Worm (Caenorhabditis elegans) whole organism, young adult: ENCODE results near the gene T15B12.1.

Experiments
- B0035.1 ChIP-seq: sonication (generic microtip); optimal IDR thresholded peaks from 2 replicates; lab custom pipeline; 2016; ENCODE audit warnings: missing genetic modification characterization, mild to moderate bottlenecking, missing compliant biosample characterization, missing genotype, missing genetic modification reagents
- D2030.7 ChIP-seq: fragments of 200-800 bp; sonication (Bioruptor generic); IDR thresholded peaks from 2 replicates; pipeline ENCODE4 v1.3.6; 2022; ENCODE audit warnings: missing genetic modification reagents, missing genetic modification characterization, missing compliant biosample characterization
- F10E7.11 ChIP-seq: sonication (generic microtip); optimal IDR thresholded peaks from 2 replicates; lab custom pipeline; 2017; ENCODE audit warnings: mild to moderate bottlenecking, missing genetic modification characterization, moderate library complexity, missing compliant biosample characterization
- F22D6.2 ChIP-seq: sonication (generic microtip); optimal IDR thresholded peaks from 2 replicates; lab custom pipeline; 2016; ENCODE audit warnings: mild to moderate bottlenecking, missing genetic modification characterization, missing compliant biosample characterization
- F39B2.1 ChIP-seq: fragments of 200-800 bp; sonication (Bioruptor generic); IDR thresholded peaks from 2 replicates; pipeline ENCODE4 v1.3.6; 2022; ENCODE audit warnings: missing genetic modification reagents, missing genetic modification characterization, missing compliant biosample characterization
- F55B11.4 ChIP-seq: sonication (generic microtip); optimal IDR thresholded peaks from 2 replicates; lab custom pipeline; 2016; ENCODE audit warnings: missing compliant biosample characterization, missing genetic modification characterization, borderline replicate concordance; ENCODE audit not compliant: insufficient read depth
- F57A8.1 ChIP-seq: fragments of 200-800 bp; sonication (Bioruptor generic); optimal IDR thresholded peaks from 2 replicates; lab custom pipeline; 2018; ENCODE audit warnings: mild to moderate bottlenecking, missing genetic modification characterization, moderate library complexity, missing compliant biosample characterization
- F57C9.4 ChIP-seq: sonication (generic microtip); optimal IDR thresholded peaks from 2 replicates; lab custom pipeline; 2017; ENCODE audit warnings: mild to moderate bottlenecking, missing genetic modification characterization, missing compliant biosample characterization
- K11D2.4 ChIP-seq: fragments of 200-800 bp; sonication (Bioruptor generic); IDR thresholded peaks from 2 replicates; pipeline ENCODE4 v1.3.6; 2022; ENCODE audit warnings: missing genetic modification reagents, missing genetic modification characterization, missing compliant biosample characterization
- K12H6.12 ChIP-seq: fragments of 200-800 bp; sonication (Bioruptor generic); optimal IDR thresholded peaks from 2 replicates; lab custom pipeline; 2018; ENCODE audit warnings: mild to moderate bottlenecking, missing genetic modification characterization, missing compliant biosample characterization
- T26A5.8 ChIP-seq: sonication (generic microtip); optimal IDR thresholded peaks from 2 replicates; lab custom pipeline; 2016; ENCODE audit warnings: missing genetic modification characterization, missing compliant biosample characterization
- Y53F4B.3 ChIP-seq: fragments of 200-800 bp; sonication (Bioruptor generic); IDR thresholded peaks from 2 replicates; pipeline ENCODE4 v1.3.6; 2022; ENCODE audit warnings: missing genetic modification reagents, missing genetic modification characterization, missing compliant biosample characterization
- ZK185.1 ChIP-seq: sonication (generic microtip); optimal IDR thresholded peaks from 2 replicates; lab custom pipeline; 2016; ENCODE audit warnings: mild to moderate bottlenecking, missing genetic modification characterization, missing compliant biosample characterization; ENCODE audit not compliant: poor library complexity, severe bottlenecking
- aptf-3 ChIP-seq: fragments of 200-800 bp; sonication (Bioruptor generic); IDR thresholded peaks from 2 replicates; pipeline ENCODE4 v1.3.6; 2022; ENCODE audit warnings: missing genetic modification characterization, missing compliant biosample characterization
- attf-6 ChIP-seq: fragments of 200-800 bp; sonication (Bioruptor generic); IDR thresholded peaks from 2 replicates; pipeline ENCODE4 v1.3.6; 2022; ENCODE audit warnings: missing genetic modification reagents, missing genetic modification characterization, missing compliant biosample characterization
- bed-1 ChIP-seq: fragments of 200-800 bp; sonication (Bioruptor generic); IDR thresholded peaks from 2 replicates; pipeline ENCODE4 v1.3.6; 2022; ENCODE audit warnings: missing genetic modification reagents, missing genetic modification characterization, missing compliant biosample characterization
- ccch-3 ChIP-seq: fragments of 200-800 bp; sonication (Bioruptor generic); optimal IDR thresholded peaks from 2 replicates; lab custom pipeline; 2018; ENCODE audit warnings: mild to moderate bottlenecking, missing genetic modification characterization, missing compliant biosample characterization
- cebp-1 ChIP-seq, 2 experiments: fragments of 200-800 bp in 1 of 2; sonication (Bioruptor generic) in 1 of 2; sonication (generic microtip) in 1 of 2; IDR thresholded peaks in 1 of 2; optimal IDR thresholded peaks in 1 of 2; 2 replicates each; pipeline versions ENCODE4 v1.3.6 to Lab custom; 2017 to 2022; ENCODE audit warnings: missing compliant biosample characterization in 2 of 2, missing genetic modification characterization in 2 of 2, mild to moderate bottlenecking in 1 of 2, missing genetic modification reagents in 1 of 2, moderate library complexity in 1 of 2
- cebp-2 ChIP-seq: fragments of 200-800 bp; sonication (Bioruptor generic); IDR thresholded peaks from 2 replicates; pipeline ENCODE4 v1.3.6; 2022; ENCODE audit warnings: missing genetic modification characterization, missing compliant biosample characterization
- ceh-100 ChIP-seq: fragments of 200-800 bp; sonication (Bioruptor generic); IDR thresholded peaks from 2 replicates; pipeline ENCODE4 v1.3.6; 2022; ENCODE audit warnings: missing genetic modification reagents, missing genetic modification characterization, missing compliant biosample characterization
- ceh-27 ChIP-seq: fragments of 200-800 bp; sonication (Bioruptor generic); optimal IDR thresholded peaks from 2 replicates; lab custom pipeline; 2018; ENCODE audit warnings: mild to moderate bottlenecking, missing genetic modification characterization, moderate library complexity, missing compliant biosample characterization
- ceh-58 ChIP-seq: fragments of 200-800 bp; sonication (Bioruptor generic); IDR thresholded peaks from 2 replicates; pipeline ENCODE4 v1.3.6; 2022; ENCODE audit warnings: missing genetic modification characterization, missing compliant biosample characterization
- ceh-91 ChIP-seq: fragments of 200-800 bp; sonication (Bioruptor generic); IDR thresholded peaks from 2 replicates; pipeline ENCODE4 v1.3.6; 2022; ENCODE audit warnings: missing genetic modification reagents, missing genetic modification characterization, missing compliant biosample characterization
- dpl-1 ChIP-seq: fragments of 150-350 bp; optimal IDR thresholded peaks from 2 replicates; lab custom pipeline; 2014; ENCODE audit warnings: missing biosample characterization, missing genetic modification reagents, missing genetic modification characterization
- ets-4 ChIP-seq: fragments of 200-800 bp; sonication (Bioruptor generic); optimal IDR thresholded peaks from 2 replicates; lab custom pipeline; 2018; ENCODE audit warnings: mild to moderate bottlenecking, missing genetic modification characterization, missing compliant biosample characterization
- fkh-3 ChIP-seq: sonication (generic microtip); optimal IDR thresholded peaks from 2 replicates; lab custom pipeline; 2016; ENCODE audit warnings: mild to moderate bottlenecking, missing genetic modification characterization, missing compliant biosample characterization
- hlh-26 ChIP-seq: fragments of 200-800 bp; sonication (Bioruptor generic); conservative IDR thresholded peaks from 2 replicates; pipeline ENCODE4 v1.3.6; 2022; ENCODE audit warnings: missing genetic modification reagents, missing genetic modification characterization, missing compliant biosample characterization
- hmg-20 ChIP-seq: fragments of 200-800 bp; sonication (Bioruptor generic); IDR thresholded peaks from 2 replicates; pipeline ENCODE4 v1.3.6; 2022; ENCODE audit warnings: missing genetic modification reagents, missing genetic modification characterization, missing compliant biosample characterization
- hsf-1 ChIP-seq: fragments of 200-800 bp; sonication (Bioruptor generic); IDR thresholded peaks from 2 replicates; pipeline ENCODE4 v1.3.6; 2022; ENCODE audit warnings: missing genetic modification reagents, missing genetic modification characterization, missing compliant biosample characterization
- lin-40 ChIP-seq: sonication (generic microtip); optimal IDR thresholded peaks from 2 replicates; lab custom pipeline; 2016; ENCODE audit warnings: missing genetic modification characterization, mild to moderate bottlenecking, missing compliant biosample characterization, missing genotype, missing genetic modification reagents
- lir-1 ChIP-seq: fragments of 200-800 bp; sonication (Bioruptor generic); conservative IDR thresholded peaks from 2 replicates; pipeline ENCODE4 v1.3.6; 2022; ENCODE audit warnings: missing genetic modification reagents, missing genetic modification characterization, missing compliant biosample characterization
- lsy-27 ChIP-seq: sonication (generic microtip); optimal IDR thresholded peaks from 2 replicates; lab custom pipeline; 2017; ENCODE audit warnings: missing genetic modification characterization, mild to moderate bottlenecking, missing compliant biosample characterization, antibody characterized with exemption, missing genotype, borderline replicate concordance; ENCODE audit not compliant: insufficient read depth
- madf-3 ChIP-seq: fragments of 200-800 bp; sonication (Bioruptor generic); IDR thresholded peaks from 2 replicates; pipeline ENCODE4 v1.3.6; 2022; ENCODE audit warnings: missing genetic modification reagents, missing genetic modification characterization, missing compliant biosample characterization
- madf-8 ChIP-seq: fragments of 200-800 bp; sonication (Bioruptor generic); conservative IDR thresholded peaks from 2 replicates; pipeline ENCODE4 v1.3.6; 2022; ENCODE audit warnings: missing genetic modification reagents, missing genetic modification characterization, missing compliant biosample characterization
- mcd-1 ChIP-seq: fragments of 200-800 bp; sonication (Bioruptor generic); IDR thresholded peaks from 2 replicates; pipeline ENCODE4 v1.3.6; 2022; ENCODE audit warnings: missing genetic modification reagents, missing genetic modification characterization, missing compliant biosample characterization
- mes-4 ChIP-seq: sonication (generic microtip); optimal IDR thresholded peaks from 2 replicates; lab custom pipeline; 2016; ENCODE audit warnings: missing genotype, missing genetic modification characterization, missing compliant biosample characterization
- nfya-2 ChIP-seq: fragments of 200-800 bp; sonication (Bioruptor generic); IDR thresholded peaks from 2 replicates; pipeline ENCODE4 v1.3.6; 2022; ENCODE audit warnings: missing genetic modification reagents, missing genetic modification characterization, missing compliant biosample characterization
- nhr-120 ChIP-seq: fragments of 200-800 bp; sonication (Bioruptor generic); IDR thresholded peaks from 2 replicates; pipeline ENCODE4 v1.3.6; 2022; ENCODE audit warnings: missing genetic modification characterization, missing compliant biosample characterization
- nhr-90 ChIP-seq: sonication (generic microtip); optimal IDR thresholded peaks from 2 replicates; lab custom pipeline; 2016; ENCODE audit warnings: missing genotype, mild to moderate bottlenecking, missing genetic modification characterization, missing compliant biosample characterization
- pbrm-1 ChIP-seq: fragments of 200-800 bp; sonication (Bioruptor generic); IDR thresholded peaks from 2 replicates; pipeline ENCODE4 v1.3.6; 2022; ENCODE audit warnings: missing genetic modification reagents, missing genetic modification characterization, missing compliant biosample characterization
- rcor-1 ChIP-seq: fragments of 200-800 bp; sonication (Bioruptor generic); IDR thresholded peaks from 2 replicates; pipeline ENCODE4 v1.3.6; 2022; ENCODE audit warnings: missing genetic modification reagents, missing genetic modification characterization, missing compliant biosample characterization
- repo-1 ChIP-seq: sonication (generic microtip); optimal IDR thresholded peaks from 2 replicates; lab custom pipeline; 2017; ENCODE audit warnings: mild to moderate bottlenecking, missing genetic modification characterization, missing compliant biosample characterization
- snpc-3.4 ChIP-seq: sonication (generic microtip); optimal IDR thresholded peaks from 2 replicates; lab custom pipeline; 2017; ENCODE audit warnings: missing genetic modification characterization, mild to moderate bottlenecking, missing compliant biosample characterization, antibody characterized with exemption, moderate library complexity, missing genotype, missing genetic modification reagents
- snpc-4 ChIP-seq, 5 experiments: fragments of 150-350 bp in 1 of 5; sonication (generic microtip) in 4 of 5; optimal IDR thresholded peaks; 2 replicates each; lab custom pipeline; 2014 to 2018; ENCODE audit warnings: missing genetic modification characterization in 5 of 5, missing biosample characterization in 3 of 5, antibody characterized with exemption in 2 of 5, mild to moderate bottlenecking in 2 of 5, missing compliant biosample characterization in 2 of 5, missing genotype in 2 of 5, moderate library complexity in 2 of 5, missing genetic modification reagents in 1 of 5
- somi-1 ChIP-seq: fragments of 200-800 bp; sonication (Bioruptor generic); optimal IDR thresholded peaks from 2 replicates; lab custom pipeline; 2018; ENCODE audit warnings: mild to moderate bottlenecking, missing genetic modification characterization, missing compliant biosample characterization
- ztf-22 ChIP-seq: fragments of 200-800 bp; sonication (Bioruptor generic); optimal IDR thresholded peaks from 2 replicates; lab custom pipeline; 2018; ENCODE audit warnings: mild to moderate bottlenecking, missing genetic modification characterization, moderate library complexity, missing compliant biosample characterization
- ztf-6 ChIP-seq: fragments of 200-800 bp; sonication (Bioruptor generic); IDR thresholded peaks from 2 replicates; pipeline ENCODE4 v1.3.6; 2022; ENCODE audit warnings: missing genetic modification reagents, missing genetic modification characterization, missing compliant biosample characterization

Gene T15B12.1

ce11 chrIII:5294867-5295266 lies 6.9 kb downstream of the T15B12.1 start (continued):
- peak; percentile 66 for TF ChIP-seq ceh-100 (GFP tag; lab: Robert Waterston, UW)
- peak; percentile 50; the same call in 1 of the 2 replicates for TF ChIP-seq lir-1 (GFP tag; lab: Robert Waterston, UW)
- TF ChIP-seq pbrm-1 (GFP tag; lab: Robert Waterston, UW) = peak; percentile 75
- peak; percentile 53 for TF ChIP-seq rcor-1
- no peak for TF ChIP-seq lsy-27 (tag; lab: Kevin White, UChicago)
- TF ChIP-seq F39B2.1 (GFP tag; lab: Robert Waterston, UW) = no peak
- TF ChIP-seq mcd-1 = no peak; the same call in 1 of the 2 replicates
- TF ChIP-seq mes-4 (tag; lab: Kevin White, UChicago) = peak; percentile 42
- TF ChIP-seq F57A8.1 (GFP tag; lab: Kevin White, UChicago) = peak; percentile 39
- TF ChIP-seq ztf-22 = no peak
- TF ChIP-seq ceh-58 (GFP tag; lab: Robert Waterston, UW) = 0 out of 2 replicates have a peak, but pooled peaks have one; percentile 55
- no peak for TF ChIP-seq madf-3
- 0 out of 2 replicates have a peak, but pooled peaks have one; percentile 61 for TF ChIP-seq nfya-2
- TF ChIP-seq hmg-20 = peak; percentile 74
- no peak for TF ChIP-seq ccch-3 (GFP tag; lab: Kevin White, UChicago)
- no peak for TF ChIP-seq F55B11.4 (tag; lab: Kevin White, UChicago)
- no peak for TF ChIP-seq aptf-3 (GFP tag; lab: Robert Waterston, UW)
- TF ChIP-seq F22D6.2 (tag; lab: Kevin White, UChicago) = no peak
- TF ChIP-seq hsf-1 = no peak
- TF ChIP-seq ets-4 = peak; percentile 62
- peak; percentile 73 for TF ChIP-seq ceh-27
- peak; percentile 73 for TF ChIP-seq repo-1 (tag; lab: Kevin White, UChicago)
- peak; percentile 80 for TF ChIP-seq somi-1 (GFP tag; lab: Kevin White, UChicago)
- TF ChIP-seq attf-6 = no peak
- no peak for TF ChIP-seq madf-8 (GFP tag; lab: Robert Waterston, UW)
- no peak for TF ChIP-seq nhr-90 (tag; lab: Kevin White, UChicago)
- TF ChIP-seq F10E7.11 = peak; percentile 57
- peak; percentile 28 for TF ChIP-seq dpl-1 (GFP tag; lab: Kevin White, UChicago)
- TF ChIP-seq cebp-1 (GFP tag; IDR thresholded peaks at IDR 0.05; lab: Robert Waterston, UW) = peak; percentile 43; the same call in 1 of the 2 replicates
- no peak for TF ChIP-seq cebp-1 (tag; optimal IDR thresholded peaks at IDR 0.05; lab: Kevin White, UChicago)
- peak; percentile 38 for TF ChIP-seq lin-40 (tag; lab: Kevin White, UChicago)
- TF ChIP-seq ZK185.1 = peak; percentile 44
- TF ChIP-seq Y53F4B.3 (GFP tag; lab: Robert Waterston, UW) = no peak
- no peak for TF ChIP-seq nhr-120 (GFP tag; lab: Robert Waterston, UW)
- TF ChIP-seq K11D2.4 (GFP tag; lab: Robert Waterston, UW) = no peak
- TF ChIP-seq ceh-91 (GFP tag; lab: Robert Waterston, UW) = 0 out of 2 replicates have a peak, but pooled peaks have one; percentile 18
- peak; percentile 70; the same call in 1 of the 2 replicates for TF ChIP-seq D2030.7 (GFP tag; lab: Robert Waterston, UW)
- TF ChIP-seq K12H6.12 (tag; lab: Kevin White, UChicago) = peak; percentile 71
- TF ChIP-seq ztf-6 (GFP tag; lab: Robert Waterston, UW) = no peak
- TF ChIP-seq hlh-26 (GFP tag; lab: Robert Waterston, UW) = no peak
- TF ChIP-seq snpc-3.4 (tag; lab: Kevin White, UChicago) = peak; percentile 58
- TF ChIP-seq snpc-4 (GFP tag; optimal IDR thresholded peaks at IDR 0.05; lab: Kevin White, UChicago) = peak; percentile 64
- peak in 2 of 4 experiments; percentile 55 to 57 for TF ChIP-seq snpc-4 (tag; optimal IDR thresholded peaks at IDR 0.05; lab: Kevin White, UChicago)
- no peak for TF ChIP-seq fkh-3 (tag; lab: Kevin White, UChicago)
- TF ChIP-seq B0035.1 = peak; percentile 45
- no peak for TF ChIP-seq T26A5.8
- TF ChIP-seq bed-1 (GFP tag; lab: Robert Waterston, UW) = peak; percentile 87; the same call in 1 of the 2 replicates
- 0 out of 2 replicates have a peak, but pooled peaks have one; percentile 79 for TF ChIP-seq cebp-2
- peak; percentile 81 for TF ChIP-seq F57C9.4 (tag; lab: Kevin White, UChicago)
